Worm (Caenorhabditis elegans): ENCODE data around the gene ZK1320.11.

Gene ZK1320.11

ce11 chrII:9671308-9671707, 3.9 kb downstream of the ZK1320.11 start, which contains the start of gene ZK1320.7:
Gene ZK1320.7 (plus strand): TSS chrII:9671608.
- no peak for TF ChIP-seq him-1 (tag; optimal IDR thresholded peaks at IDR 0.05)
- TF ChIP-seq W03F9.2 (tag; optimal IDR thresholded peaks at IDR 0.05): no peak
- no peak for TF ChIP-seq dao-5 (tag; optimal IDR thresholded peaks at IDR 0.05)

ce11 chrII:9674678-9675077, 7.3 kb downstream of the ZK1320.11 start, which contains the start of gene arc-1:
Gene arc-1 (plus strand): TSS chrII:9674978.
- no peak for TF ChIP-seq dao-5 (tag; optimal IDR thresholded peaks at IDR 0.05)

ce11 chrII:9677470-9677869, 10.0 kb downstream of the ZK1320.11 start:
- TF ChIP-seq him-1 (tag; optimal IDR thresholded peaks at IDR 0.05) (no peak), W03F9.2 (tag; optimal IDR thresholded peaks at IDR 0.05) (no peak), dao-5 (tag; optimal IDR thresholded peaks at IDR 0.05) (no peak)

ce11 chrII:9679842-9680241, 12.4 kb downstream of the ZK1320.11 start:
- TF ChIP-seq dao-5 (tag; optimal IDR thresholded peaks at IDR 0.05) (no peak), him-1 (tag; optimal IDR thresholded peaks at IDR 0.05) (no peak), W03F9.2 (tag; optimal IDR thresholded peaks at IDR 0.05) (no peak)

- TF ChIP-seq him-1 (tag; optimal IDR thresholded peaks at IDR 0.05) (no peak), W03F9.2 (tag; optimal IDR thresholded peaks at IDR 0.05) (no peak), dao-5 (tag; optimal IDR thresholded peaks at IDR 0.05) (no peak)
Measured at ce11 chrII:9680493-9680892, 13.1 kb downstream of the ZK1320.11 start, which contains the start of gene ZK1320.13. Gene ZK1320.13 (plus strand): TSS chrII:9680793.

- TF ChIP-seq him-1 (tag; optimal IDR thresholded peaks at IDR 0.05) (no peak), W03F9.2 (tag; optimal IDR thresholded peaks at IDR 0.05) (no peak), dao-5 (tag; optimal IDR thresholded peaks at IDR 0.05) (no peak)
Measured at ce11 chrII:9682044-9682443, 14.6 kb downstream of the ZK1320.11 start.

ce11 chrII:9684175-9684574, 16.8 kb downstream of the ZK1320.11 start:
- TF ChIP-seq dao-5 (tag; optimal IDR thresholded peaks at IDR 0.05) (no peak), him-1 (tag; optimal IDR thresholded peaks at IDR 0.05) (no peak), W03F9.2 (tag; optimal IDR thresholded peaks at IDR 0.05) (no peak)

ce11 chrII:9686663-9687193, 19.3 kb downstream of the ZK1320.11 start, which contains the start of gene ZK1320.9:
Gene ZK1320.9 (minus strand): TSS chrII:9686713.
- no peak for TF ChIP-seq W03F9.2 (tag; optimal IDR thresholded peaks at IDR 0.05)
- no peak for TF ChIP-seq him-1 (tag; optimal IDR thresholded peaks at IDR 0.05)
- no peak for TF ChIP-seq dao-5 (tag; optimal IDR thresholded peaks at IDR 0.05)

ce11 chrII:9690067-9690632, 22.7 kb downstream of the ZK1320.11 start:
- TF ChIP-seq him-1 (tag; optimal IDR thresholded peaks at IDR 0.05) (no peak), W03F9.2 (tag; optimal IDR thresholded peaks at IDR 0.05) (no peak), dao-5 (tag; optimal IDR thresholded peaks at IDR 0.05) (no peak)

ce11 chrII:9691839-9692238, 24.4 kb downstream of the ZK1320.11 start, which contains the start of gene nlp-11:
Gene nlp-11 (minus strand): TSS chrII:9691939.
- TF ChIP-seq W03F9.2 (tag; optimal IDR thresholded peaks at IDR 0.05) (no peak), dao-5 (tag; optimal IDR thresholded peaks at IDR 0.05) (no peak), him-1 (tag; optimal IDR thresholded peaks at IDR 0.05) (no peak)

ce11 chrII:9695942-9696341, 28.5 kb downstream of the ZK1320.11 start:
- TF ChIP-seq dao-5 (tag; optimal IDR thresholded peaks at IDR 0.05) (no peak), W03F9.2 (tag; optimal IDR thresholded peaks at IDR 0.05) (no peak), him-1 (tag; optimal IDR thresholded peaks at IDR 0.05) (no peak)

- TF ChIP-seq W03F9.2 (tag; optimal IDR thresholded peaks at IDR 0.05): no peak
- TF ChIP-seq dao-5 (tag; optimal IDR thresholded peaks at IDR 0.05): no peak
Measured at ce11 chrII:9700363-9700762, 32.9 kb downstream of the ZK1320.11 start, which contains the start of the genes Y53C12A.8 and Y53C12A.7. Gene Y53C12A.8 (minus strand): TSS chrII:9700463. Gene Y53C12A.7 (plus strand): TSS chrII:9700543.

- TF ChIP-seq dao-5 (tag; optimal IDR thresholded peaks at IDR 0.05) (no peak), W03F9.2 (tag; optimal IDR thresholded peaks at IDR 0.05) (no peak), him-1 (tag; optimal IDR thresholded peaks at IDR 0.05) (no peak)
Measured at ce11 chrII:9703601-9704000, 36.2 kb downstream of the ZK1320.11 start, which contains the start of gene mop-25.2. Gene mop-25.2 (minus strand): TSS chrII:9703701.

ce11 chrII:9704746-9705145, 37.3 kb downstream of the ZK1320.11 start, which contains the start of gene Y53C12A.10:
Gene Y53C12A.10 (minus strand): TSS chrII:9704846.
- no peak for TF ChIP-seq him-1 (tag; optimal IDR thresholded peaks at IDR 0.05)
- no peak for TF ChIP-seq W03F9.2 (tag; optimal IDR thresholded peaks at IDR 0.05)
- no peak for TF ChIP-seq dao-5 (tag; optimal IDR thresholded peaks at IDR 0.05)
